Fruit fly (Drosophila melanogaster) whole organism, embryonic: ENCODE results near the gene Pop2.

Experiments used
- CG10543 ChIP-seq: fragments of 200-800 bp; sonication (Bioruptor generic); optimal IDR thresholded peaks from 3 replicates; lab custom pipeline; 2017; ENCODE audit warnings: missing biosample characterization, mild to moderate bottlenecking, missing genetic modification characterization, moderate library complexity
- CG10654 ChIP-seq: fragments of 200-800 bp; sonication (Bioruptor generic); optimal IDR thresholded peaks from 2 replicates; lab custom pipeline; 2016; ENCODE audit warnings: missing biosample characterization, missing genetic modification characterization
- CG12155 ChIP-seq: fragments of 200-800 bp; sonication (Bioruptor generic); optimal IDR thresholded peaks from 3 replicates; lab custom pipeline; 2016; ENCODE audit warnings: missing biosample characterization, missing genetic modification characterization
- CG12942 ChIP-seq: fragments of 200-800 bp; sonication (Bioruptor generic); optimal IDR thresholded peaks from 3 replicates; lab custom pipeline; 2016; ENCODE audit warnings: missing biosample characterization, missing genetic modification characterization
- CG13296 ChIP-seq: fragments of 200-800 bp; sonication (Bioruptor generic); optimal IDR thresholded peaks from 3 replicates; lab custom pipeline; 2018; ENCODE audit warnings: missing biosample characterization, mild to moderate bottlenecking, missing genetic modification characterization
- CG13424 ChIP-seq: fragments of 200-800 bp; sonication (Bioruptor generic); optimal IDR thresholded peaks from 2 replicates; lab custom pipeline; 2019; ENCODE audit warnings: missing biosample characterization, mild to moderate bottlenecking, missing genetic modification characterization, moderate library complexity
- CG13894 ChIP-seq: fragments of 200-800 bp; sonication (Bioruptor generic); optimal IDR thresholded peaks from 3 replicates; lab custom pipeline; 2018; ENCODE audit warnings: missing biosample characterization, mild to moderate bottlenecking, missing genetic modification characterization, moderate library complexity
- CG14710 ChIP-seq: fragments of 200-800 bp; sonication (Bioruptor generic); optimal IDR thresholded peaks from 3 replicates; lab custom pipeline; 2019; ENCODE audit warnings: missing biosample characterization, mild to moderate bottlenecking, missing genetic modification characterization, moderate library complexity
- CG15011 ChIP-seq: fragments of 200-800 bp; sonication (Bioruptor generic); optimal IDR thresholded peaks from 3 replicates; lab custom pipeline; 2018; ENCODE audit warnings: missing biosample characterization, mild to moderate bottlenecking, missing genetic modification characterization
- CG17328 ChIP-seq: fragments of 200-800 bp; sonication (Bioruptor generic); IDR thresholded peaks from 2 replicates; pipeline ENCODE4 v1.3.6; 2022; ENCODE audit warnings: missing biosample characterization, missing genetic modification characterization
- CG17359 ChIP-seq: fragments of 200-800 bp; sonication (Bioruptor generic); optimal IDR thresholded peaks from 3 replicates; lab custom pipeline; 2018; ENCODE audit warnings: missing biosample characterization, mild to moderate bottlenecking, missing genetic modification characterization, moderate library complexity
- CG3281 ChIP-seq: fragments of 200-800 bp; sonication (Bioruptor generic); optimal IDR thresholded peaks from 3 replicates; lab custom pipeline; 2017; ENCODE audit warnings: missing biosample characterization, mild to moderate bottlenecking, missing genetic modification characterization
- CG6689 ChIP-seq: fragments of 200-800 bp; sonication (Bioruptor generic); IDR thresholded peaks from 2 replicates; pipeline ENCODE4 v1.3.6; 2022; ENCODE audit warnings: missing biosample characterization, missing genetic modification characterization
- CG7839 ChIP-seq: fragments of 200-800 bp; sonication (Bioruptor generic); optimal IDR thresholded peaks from 3 replicates; lab custom pipeline; 2018; ENCODE audit warnings: missing biosample characterization, mild to moderate bottlenecking, missing genetic modification characterization, moderate library complexity
- CG8281 ChIP-seq: fragments of 200-800 bp; sonication (Bioruptor generic); optimal IDR thresholded peaks from 2 replicates; lab custom pipeline; 2018; ENCODE audit warnings: missing biosample characterization, mild to moderate bottlenecking, missing genetic modification characterization, moderate library complexity
- CG8359 ChIP-seq: fragments of 200-800 bp; sonication (Bioruptor generic); optimal IDR thresholded peaks from 2 replicates; lab custom pipeline; 2017; ENCODE audit warnings: missing biosample characterization, mild to moderate bottlenecking, missing genetic modification characterization, borderline replicate concordance
- CG8388 ChIP-seq: fragments of 200-800 bp; sonication (Bioruptor generic); optimal IDR thresholded peaks from 2 replicates; lab custom pipeline; 2019; ENCODE audit warnings: missing biosample characterization, mild to moderate bottlenecking, missing genetic modification characterization, moderate library complexity
- CG8944 ChIP-seq: fragments of 200-800 bp; sonication (Bioruptor generic); optimal IDR thresholded peaks from 3 replicates; lab custom pipeline; 2016; ENCODE audit warnings: missing biosample characterization, missing genetic modification characterization
- CG9817 ChIP-seq: fragments of 200-800 bp; sonication (Bioruptor generic); optimal IDR thresholded peaks from 2 replicates; lab custom pipeline; 2018; ENCODE audit warnings: missing biosample characterization, mild to moderate bottlenecking, missing genetic modification characterization, moderate library complexity
- CG9876 ChIP-seq: fragments of 200-800 bp; sonication (Bioruptor generic); optimal IDR thresholded peaks from 2 replicates; lab custom pipeline; 2016; ENCODE audit warnings: missing biosample characterization, missing genetic modification characterization
- CTCF ChIP-seq: fragments of 200-800 bp; sonication (Bioruptor generic); optimal IDR thresholded peaks from 2 replicates; lab custom pipeline; 2017; ENCODE audit warnings: missing biosample characterization, mild to moderate bottlenecking, missing genetic modification characterization, moderate library complexity
- Dbx ChIP-seq: fragments of 200-800 bp; sonication (Bioruptor generic); IDR thresholded peaks from 3 replicates; pipeline ENCODE4 v1.3.6; 2022; ENCODE audit warnings: missing biosample characterization, missing genetic modification characterization
- Dref ChIP-seq: fragments of 200-800 bp; sonication (Bioruptor generic); IDR thresholded peaks from 2 replicates; pipeline ENCODE4 v1.3.6; 2022; ENCODE audit warnings: missing biosample characterization, missing genetic modification characterization
- Drgx ChIP-seq: fragments of 200-800 bp; sonication (Bioruptor generic); IDR thresholded peaks from 2 replicates; pipeline ENCODE4 v1.3.6; 2022; ENCODE audit warnings: missing biosample characterization, missing genetic modification characterization
- Gug ChIP-seq: fragments of 200-800 bp; sonication (Bioruptor generic); IDR thresholded peaks from 4 replicates; pipeline ENCODE4 v1.3.6; 2022; ENCODE audit warnings: missing biosample characterization, missing genetic modification characterization
- H2.0 ChIP-seq: fragments of 200-800 bp; sonication (Bioruptor generic); IDR thresholded peaks from 2 replicates; pipeline ENCODE4 v1.3.6; 2022; ENCODE audit warnings: missing biosample characterization, missing genetic modification characterization
- HLH3B ChIP-seq: fragments of 200-800 bp; sonication (Bioruptor generic); IDR thresholded peaks from 2 replicates; pipeline ENCODE4 v1.3.6; 2022; ENCODE audit warnings: missing biosample characterization, missing genetic modification characterization
- NC2β ChIP-seq: fragments of 200-800 bp; sonication (Bioruptor generic); optimal IDR thresholded peaks from 2 replicates; lab custom pipeline; 2016; ENCODE audit warnings: missing biosample characterization, missing genetic modification characterization
- Rx ChIP-seq: fragments of 200-800 bp; sonication (Bioruptor generic); IDR thresholded peaks from 2 replicates; pipeline ENCODE4 v1.3.6; 2022; ENCODE audit warnings: missing biosample characterization, missing genetic modification characterization
- Sry-δ ChIP-seq: fragments of 200-800 bp; sonication (Bioruptor generic); optimal IDR thresholded peaks from 2 replicates; lab custom pipeline; 2016; ENCODE audit warnings: missing biosample characterization, missing genetic modification characterization
- Taf1 ChIP-seq: fragments of 200-800 bp; sonication (Bioruptor generic); IDR thresholded peaks from 2 replicates; pipeline ENCODE4 v1.3.6; 2022; ENCODE audit warnings: missing biosample characterization, missing genetic modification characterization
- al ChIP-seq: fragments of 200-800 bp; sonication (Bioruptor generic); IDR thresholded peaks from 2 replicates; pipeline ENCODE4 v1.3.6; 2022; ENCODE audit warnings: missing biosample characterization, missing genetic modification characterization
- cad ChIP-seq: fragments of >200 bp; optimal IDR thresholded peaks from 2 replicates; lab custom pipeline; 2017; ENCODE audit warnings: missing biosample characterization, missing genetic modification characterization
- corto ChIP-seq: fragments of 200-800 bp; sonication (Bioruptor generic); optimal IDR thresholded peaks from 2 replicates; lab custom pipeline; 2016; ENCODE audit warnings: missing biosample characterization, mild to moderate bottlenecking, missing genetic modification characterization, moderate library complexity
- dati ChIP-seq: fragments of 200-800 bp; sonication (Bioruptor generic); IDR thresholded peaks from 2 replicates; pipeline ENCODE4 v1.3.6; 2022; ENCODE audit warnings: missing biosample characterization, missing genetic modification characterization
- dimm ChIP-seq: fragments of 200-800 bp; sonication (Bioruptor generic); IDR thresholded peaks from 2 replicates; pipeline ENCODE4 v1.3.6; 2022; ENCODE audit warnings: missing biosample characterization, missing genetic modification characterization
- fru ChIP-seq: fragments of >200 bp; optimal IDR thresholded peaks from 2 replicates; lab custom pipeline; 2017
- gt ChIP-seq: fragments of 200-800 bp; sonication (Bioruptor generic); IDR thresholded peaks from 2 replicates; pipeline ENCODE4 v1.3.6; 2022; ENCODE audit warnings: missing biosample characterization, missing genetic modification characterization
- ham ChIP-seq: fragments of 200-800 bp; sonication (Bioruptor generic); IDR thresholded peaks from 2 replicates; pipeline ENCODE4 v1.3.6; 2022; ENCODE audit warnings: missing biosample characterization, missing genetic modification characterization
- hkb ChIP-seq, 2 experiments: fragments of 200-800 bp in 1 of 2; fragments of >200 bp in 1 of 2; sonication (Bioruptor generic) in 1 of 2; IDR thresholded peaks in 1 of 2; optimal IDR thresholded peaks in 1 of 2; 2 replicates each; pipeline versions ENCODE4 v1.3.6 to Lab custom; 2017 to 2022; ENCODE audit warnings: missing biosample characterization in 1 of 2, missing genetic modification characterization in 1 of 2
- jing ChIP-seq: fragments of 200-800 bp; sonication (Bioruptor generic); optimal IDR thresholded peaks from 2 replicates; lab custom pipeline; 2018; ENCODE audit warnings: missing biosample characterization, mild to moderate bottlenecking, missing genetic modification characterization
- jumu ChIP-seq: fragments of 200-800 bp; sonication (Bioruptor generic); optimal IDR thresholded peaks from 3 replicates; lab custom pipeline; 2016; ENCODE audit warnings: missing biosample characterization, missing genetic modification characterization
- kni ChIP-seq: fragments of 200-800 bp; sonication (Bioruptor generic); optimal IDR thresholded peaks from 3 replicates; lab custom pipeline; 2017; ENCODE audit warnings: mild to moderate bottlenecking, missing biosample characterization, missing genetic modification reagents, missing genetic modification characterization
- knrl ChIP-seq: fragments of 200-800 bp; sonication (Bioruptor generic); IDR thresholded peaks from 3 replicates; pipeline ENCODE4 v1.3.6; 2022; ENCODE audit warnings: missing biosample characterization, missing genetic modification characterization; ENCODE audit not compliant: partially characterized antibody
- psq ChIP-seq: fragments of 200-800 bp; sonication (Bioruptor generic); optimal IDR thresholded peaks from 2 replicates; lab custom pipeline; 2017; ENCODE audit warnings: missing biosample characterization, missing genetic modification characterization
- schlank ChIP-seq: fragments of 200-800 bp; sonication (Bioruptor generic); optimal IDR thresholded peaks from 2 replicates; lab custom pipeline; 2018; ENCODE audit warnings: missing biosample characterization, mild to moderate bottlenecking, missing genetic modification characterization
- stwl ChIP-seq: fragments of 200-800 bp; sonication (Bioruptor generic); optimal IDR thresholded peaks from 3 replicates; lab custom pipeline; 2018; ENCODE audit warnings: missing biosample characterization, mild to moderate bottlenecking, missing genetic modification characterization, moderate library complexity
- usp ChIP-seq: fragments of >200 bp; optimal IDR thresholded peaks from 2 replicates; lab custom pipeline; 2017; ENCODE audit warnings: missing biosample characterization, missing genetic modification characterization
- vfl ChIP-seq: fragments of 200-800 bp; sonication (Bioruptor generic); optimal IDR thresholded peaks from 2 replicates; lab custom pipeline; 2016; ENCODE audit warnings: missing biosample characterization, missing genetic modification characterization
- wdn ChIP-seq: fragments of 200-800 bp; sonication (Bioruptor generic); IDR thresholded peaks from 2 replicates; pipeline ENCODE4 v1.3.6; 2022; ENCODE audit warnings: missing biosample characterization, missing genetic modification characterization
- zfh2 ChIP-seq: fragments of 200-800 bp; sonication (Bioruptor generic); optimal IDR thresholded peaks from 2 replicates; lab custom pipeline; 2016; ENCODE audit warnings: missing biosample characterization, missing genetic modification characterization

Gene Pop2

DNA sequence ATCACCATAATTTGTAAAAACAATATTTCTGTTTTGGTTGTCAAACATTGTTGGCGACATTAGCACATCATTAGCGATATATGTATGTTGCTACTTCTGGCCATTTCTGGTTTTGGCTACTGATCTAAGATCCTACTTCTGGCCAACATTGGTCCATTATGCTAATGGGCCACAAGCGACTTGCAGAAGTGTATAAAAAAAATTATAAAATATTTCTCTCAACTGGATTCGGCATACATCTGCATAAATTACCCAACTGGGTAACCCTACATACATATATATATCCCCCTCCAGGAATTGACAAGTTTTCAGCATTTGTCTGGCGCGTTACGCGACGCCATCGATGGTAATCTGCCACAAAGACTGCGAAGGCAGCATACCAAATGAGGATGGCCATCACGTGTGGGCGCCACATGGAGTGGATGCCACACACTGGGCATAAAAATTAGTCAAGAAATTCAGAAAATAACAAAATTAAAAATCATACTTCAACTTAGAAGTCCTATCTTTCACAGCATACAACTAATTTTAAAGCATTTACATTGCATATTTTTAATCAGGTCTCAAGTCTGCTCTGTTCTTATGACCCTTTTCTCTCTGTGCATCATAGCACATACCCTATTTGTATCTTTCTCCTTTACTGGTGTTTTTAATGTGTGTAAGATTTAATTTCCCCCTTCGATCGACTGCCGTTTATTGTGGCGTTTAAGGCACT lies 34.9 kb upstream of the Pop2 start (continued):
- TF ChIP-seq CG8388 (GFP tag; lab: Kevin White, UChicago) = no peak
- TF ChIP-seq gt (GFP tag; lab: Robert Waterston, UW) = 0 out of 2 replicates have a peak, but pooled peaks have one; percentile 43
- TF ChIP-seq CG10654 = peak; percentile 16
- TF ChIP-seq usp (GFP tag; lab: Kevin White, UChicago) = no peak
- peak; percentile 25; the same call in 1 of the 2 replicates for TF ChIP-seq al
- TF ChIP-seq Sry-δ (GFP tag; lab: Kevin White, UChicago) = peak; percentile 41
- TF ChIP-seq CG12942 (GFP tag; lab: Kevin White, UChicago) = peak; percentile 1
- peak; percentile 42 for TF ChIP-seq CG7839
- TF ChIP-seq CG9876 (GFP tag; lab: Kevin White, UChicago) = no peak
- no peak for TF ChIP-seq kni (GFP tag; lab: Kevin White, UChicago)
- no peak for TF ChIP-seq cad (GFP tag; lab: Kevin White, UChicago)
- no peak for TF ChIP-seq CTCF (GFP tag; lab: Kevin White, UChicago)
- TF ChIP-seq CG15011 (GFP tag; lab: Kevin White, UChicago) = no peak
- peak; percentile 31; the same call in 1 of the 2 replicates for TF ChIP-seq CG17328 (GFP tag; lab: Robert Waterston, UW)
- no peak for TF ChIP-seq vfl (GFP tag; lab: Kevin White, UChicago)
- no peak for TF ChIP-seq wdn (GFP tag; lab: Robert Waterston, UW)
- no peak for TF ChIP-seq corto (GFP tag; lab: Kevin White, UChicago)
- TF ChIP-seq Rx (GFP tag; lab: Robert Waterston, UW) = peak; percentile 12; the same call in 1 of the 2 replicates
- TF ChIP-seq H2.0 (GFP tag; lab: Robert Waterston, UW) = 0 out of 2 replicates have a peak, but pooled peaks have one; percentile 27
- TF ChIP-seq stwl (tag; lab: Kevin White, UChicago) = peak; percentile 23
- TF ChIP-seq CG17359 (tag; lab: Kevin White, UChicago) = peak; percentile 38
- TF ChIP-seq CG8359 (GFP tag; lab: Kevin White, UChicago) = no peak
- peak; percentile 77 for TF ChIP-seq CG14710
- no peak for TF ChIP-seq ham
- peak; percentile 61 for TF ChIP-seq CG6689 (GFP tag; lab: Robert Waterston, UW)
- TF ChIP-seq dimm (GFP tag; lab: Robert Waterston, UW) = no peak
- TF ChIP-seq hkb (optimal IDR thresholded peaks at IDR 0.05; lab: Kevin White, UChicago) = no peak
- peak; percentile 54 for TF ChIP-seq hkb (GFP tag; IDR thresholded peaks at IDR 0.05; lab: Robert Waterston, UW)
- TF ChIP-seq CG8281 (tag; lab: Kevin White, UChicago) = no peak
- TF ChIP-seq fru (lab: Kevin White, UChicago) = no peak
- TF ChIP-seq Drgx (GFP tag; lab: Robert Waterston, UW) = no peak
- TF ChIP-seq HLH3B = peak; percentile 59
- no peak for TF ChIP-seq CG10543 (GFP tag; lab: Kevin White, UChicago)
- TF ChIP-seq CG13894 = peak; percentile 66
- TF ChIP-seq CG12155 (GFP tag; lab: Kevin White, UChicago) = no peak
- TF ChIP-seq CG8944 (GFP tag; lab: Kevin White, UChicago) = peak; percentile 22
- TF ChIP-seq CG13296 (GFP tag; lab: Kevin White, UChicago) = no peak
- no peak for TF ChIP-seq dati (GFP tag; lab: Robert Waterston, UW)
- no peak for TF ChIP-seq psq (GFP tag; lab: Kevin White, UChicago)
- no peak for TF ChIP-seq schlank
- TF ChIP-seq jumu (GFP tag; lab: Kevin White, UChicago) = no peak
- TF ChIP-seq NC2β = no peak
- TF ChIP-seq zfh2 = no peak
- TF ChIP-seq CG13424 (tag; lab: Kevin White, UChicago) = no peak
- TF ChIP-seq Taf1 (GFP tag; lab: Robert Waterston, UW) = no peak
- TF ChIP-seq Dbx (GFP tag; lab: Robert Waterston, UW) = peak; percentile 51; the same call in 1 of the 3 replicates
- no peak for TF ChIP-seq jing (GFP tag; lab: Kevin White, UChicago)
- TF ChIP-seq CG3281 = peak; percentile 66
- TF ChIP-seq CG9817 (tag; lab: Kevin White, UChicago) = no peak
- TF ChIP-seq Dref (GFP tag; lab: Robert Waterston, UW) = no peak
- peak; percentile 26; the same call in 1 of the 4 replicates for TF ChIP-seq Gug (GFP tag; lab: Robert Waterston, UW)
- no peak for TF ChIP-seq knrl
